Worm (Caenorhabditis elegans): ENCODE results near the gene erd-2.2.

erd-2.2 gene

DNA sequence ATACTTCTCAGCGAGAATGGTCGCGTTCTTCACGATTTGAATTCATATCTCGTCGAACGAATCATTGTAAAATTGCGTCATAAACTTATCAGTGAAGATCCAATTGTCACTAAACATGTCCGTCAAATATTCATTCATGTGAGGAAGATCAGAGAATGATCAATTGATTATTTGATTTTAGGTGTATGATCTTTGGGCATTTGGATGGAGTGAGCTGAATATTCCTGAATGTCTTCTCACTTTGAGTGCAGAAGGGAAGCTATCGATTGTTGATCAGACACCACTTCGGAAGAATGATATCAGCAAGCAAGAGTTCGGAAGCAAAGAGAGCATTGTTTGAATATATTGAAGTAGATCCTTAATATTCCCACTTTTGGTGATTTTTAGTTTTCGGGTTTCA is 32.6 kb upstream of the erd-2.2 start (continued):
- TF ChIP-seq lin-15B (tag; optimal IDR thresholded peaks at IDR 0.05) (no peak), hlh-30 (tag; optimal IDR thresholded peaks at IDR 0.05; ENCODE audit: insufficient read depth) (peak; percentile 55), ZK546.5 (tag; optimal IDR thresholded peaks at IDR 0.05) (no peak), ZK337.2 (GFP tag; IDR thresholded peaks at IDR 0.05) (no peak), ztf-7 (tag; optimal IDR thresholded peaks at IDR 0.05) (no peak), unc-62 (GFP tag; optimal IDR thresholded peaks at IDR 0.05 in 1 of 2) (peak in 1 of 2 experiments; percentile 98), unc-62 (tag; optimal IDR thresholded peaks at IDR 0.05) (no peak), dve-1 (tag; optimal IDR thresholded peaks at IDR 0.05; ENCODE audit: insufficient read depth) (peak; percentile 96), F10B5.3 (tag; optimal IDR thresholded peaks at IDR 0.05) (no peak), mxl-2 (GFP tag; conservative IDR thresholded peaks at IDR 0.05) (no peak), ceh-62 (tag; optimal IDR thresholded peaks at IDR 0.05) (no peak), mes-2 (tag; optimal IDR thresholded peaks at IDR 0.05; ENCODE audit: poor library complexity, severe bottlenecking) (peak; percentile 42), zag-1 (tag; optimal IDR thresholded peaks at IDR 0.05) (no peak), cey-2 (tag; optimal IDR thresholded peaks at IDR 0.05; ENCODE audit: borderline replicate concordance, insufficient read depth) (no peak), Y105C5A.15 (GFP tag; IDR thresholded peaks at IDR 0.05) (no peak), mxl-3 (GFP tag; optimal IDR thresholded peaks at IDR 0.05) (no peak), jun-1 (tag; optimal IDR thresholded peaks at IDR 0.05) (no peak), dpl-1 (GFP tag; optimal IDR thresholded peaks at IDR 0.05) (peak; percentile 11), arid-1 (GFP tag; conservative IDR thresholded peaks at IDR 0.05) (no peak), T26A8.4 (GFP tag; IDR thresholded peaks at IDR 0.05) (peak; percentile 31; the same call in 1 of the 2 replicates), lin-29 (GFP tag; IDR thresholded peaks at IDR 0.05) (no peak), zip-2 (tag; optimal IDR thresholded peaks at IDR 0.05) (no peak), nhr-25 (tag; optimal IDR thresholded peaks at IDR 0.05; ENCODE audit: borderline replicate concordance, insufficient read depth) (peak; percentile 85), set-16 (GFP tag; IDR thresholded peaks at IDR 0.05) (no peak), D1046.2 (GFP tag; IDR thresholded peaks at IDR 0.05) (no peak), ceh-32 (tag; optimal IDR thresholded peaks at IDR 0.05; ENCODE audit: poor library complexity) (no peak), spr-1 (tag; optimal IDR thresholded peaks at IDR 0.05) (peak; percentile 22), gei-8 (GFP tag; optimal IDR thresholded peaks at IDR 0.05) (peak; percentile 43), lin-1 (GFP tag; IDR thresholded peaks at IDR 0.05) (no peak), dmd-8 (GFP tag; IDR thresholded peaks at IDR 0.05) (no peak), zfp-2 (tag; optimal IDR thresholded peaks at IDR 0.05) (no peak), ceh-44 (GFP tag; IDR thresholded peaks at IDR 0.05) (no peak)

DNA sequence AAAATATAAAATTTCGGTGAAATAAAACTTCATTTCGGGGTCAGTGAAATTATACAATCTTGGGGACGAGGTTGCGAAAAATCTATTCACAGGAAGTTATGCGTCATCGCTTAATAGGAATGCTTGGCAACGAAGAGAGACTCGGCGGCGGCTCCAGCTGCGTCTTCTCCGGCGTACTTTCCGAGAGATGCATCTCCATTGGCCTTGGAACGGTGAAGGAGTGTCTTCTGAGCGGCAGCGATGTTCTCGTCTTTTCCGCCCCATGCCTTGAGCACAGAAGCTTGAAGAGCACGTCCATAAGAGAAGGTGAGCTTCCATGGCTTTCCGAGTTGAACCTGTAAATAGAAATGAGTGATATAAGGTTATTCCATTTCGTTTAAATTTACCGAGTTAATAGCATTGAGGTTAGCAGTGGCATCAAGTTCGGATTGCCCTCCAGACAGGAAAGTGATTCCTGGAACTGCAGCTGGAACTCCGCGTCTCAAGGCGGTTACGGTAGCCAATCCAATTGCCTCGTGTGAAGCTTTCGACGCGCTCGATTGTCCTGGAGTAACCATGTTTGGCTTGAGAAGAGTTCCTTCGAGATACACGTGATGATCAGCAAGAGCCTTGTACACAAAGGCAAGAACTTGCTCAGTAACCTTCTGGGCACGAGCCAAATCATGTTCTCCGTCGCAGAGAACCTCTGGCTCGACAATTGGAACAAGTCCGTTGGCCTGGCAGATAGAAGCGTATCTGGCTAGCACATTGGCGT is 32.0 kb upstream of the erd-2.2 start:
- TF ChIP-seq set-16 (GFP tag; IDR thresholded peaks at IDR 0.05): peak; percentile 67
- TF ChIP-seq aha-1 (tag): peak; percentile 94
- TF ChIP-seq arid-1 (GFP tag; conservative IDR thresholded peaks at IDR 0.05): no peak
- peak; percentile 22 for TF ChIP-seq skn-1 (tag; optimal IDR thresholded peaks at IDR 0.05)
- TF ChIP-seq D1046.2 (GFP tag; IDR thresholded peaks at IDR 0.05): 0 out of 2 replicates have a peak, but pooled peaks have one; percentile 47
- peak; percentile 12 for TF ChIP-seq T20F7.1 (GFP tag; optimal IDR thresholded peaks at IDR 0.05)
- 0 out of 2 replicates have a peak, but pooled peaks have one; percentile 5 for TF ChIP-seq nhr-42 (GFP tag; IDR thresholded peaks at IDR 0.05)
- no peak for TF ChIP-seq fkh-10 (GFP tag; optimal IDR thresholded peaks at IDR 0.05)
- 0 out of 2 replicates have a peak, but pooled peaks have one; percentile 8 for TF ChIP-seq php-3 (GFP tag; IDR thresholded peaks at IDR 0.05)

DNA sequence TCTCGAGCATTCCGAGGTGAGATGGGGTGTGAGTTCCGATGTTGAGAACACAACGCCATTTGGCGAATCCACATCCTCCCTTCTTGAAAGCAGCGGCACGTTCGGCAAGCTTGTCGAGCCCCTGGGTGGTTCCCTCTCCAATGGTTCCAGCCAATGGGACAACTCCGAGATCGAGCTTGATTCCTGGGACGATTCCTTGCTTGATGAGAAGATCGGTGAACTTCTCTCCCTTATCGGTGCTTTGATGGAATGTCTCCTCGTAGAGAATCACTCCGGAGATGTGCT is 31.5 kb upstream of the erd-2.2 start:
- 0 out of 4 replicates have a peak, but pooled peaks of 1 of the 2 experiments have one; percentile 24 for TF ChIP-seq madf-5 (GFP tag; IDR thresholded peaks at IDR 0.05)
- no peak for TF ChIP-seq lin-1 (GFP tag; IDR thresholded peaks at IDR 0.05)
- TF ChIP-seq aly-2 (tag; optimal IDR thresholded peaks at IDR 0.05): no peak
- no peak for TF ChIP-seq nhr-111 (GFP tag; optimal IDR thresholded peaks at IDR 0.05)
- TF ChIP-seq set-16 (GFP tag; IDR thresholded peaks at IDR 0.05): peak; percentile 57; the same call in 1 of the 2 replicates

All from whole organism, L4 larva.